Fruit fly (Drosophila melanogaster) whole organism, embryonic: ENCODE measurements around the gene CG33172.

ENCODE experiments used
- ATbp ChIP-seq: fragments of 200-800 bp; sonication (Bioruptor generic); optimal IDR thresholded peaks from 2 replicates; lab custom pipeline; 2017; ENCODE audit warnings: missing biosample characterization, mild to moderate bottlenecking, missing genetic modification characterization, missing genetic modification reagents
- Abd-B ChIP-seq: fragments of 200-800 bp; sonication (Bioruptor generic); optimal IDR thresholded peaks from 2 replicates; lab custom pipeline; 2018; ENCODE audit warnings: missing biosample characterization, mild to moderate bottlenecking, missing genetic modification characterization, moderate library complexity
- Ada2b ChIP-seq: fragments of 200-800 bp; sonication (Bioruptor generic); IDR thresholded peaks from 2 replicates; pipeline ENCODE4 v1.3.6; 2022; ENCODE audit warnings: missing biosample characterization, missing genetic modification characterization
- Aef1 ChIP-seq: fragments of 200-800 bp; sonication (Bioruptor generic); IDR thresholded peaks from 3 replicates; pipeline ENCODE4 v1.3.6; 2022; ENCODE audit warnings: missing biosample characterization, missing genetic modification characterization
- CG10321 ChIP-seq: fragments of 200-800 bp; sonication (Bioruptor generic); IDR thresholded peaks from 2 replicates; pipeline ENCODE4 v1.3.6; 2022; ENCODE audit warnings: missing biosample characterization, missing genetic modification characterization
- CG10431 ChIP-seq: fragments of 200-800 bp; sonication (Bioruptor generic); optimal IDR thresholded peaks from 3 replicates; lab custom pipeline; 2018; ENCODE audit warnings: missing biosample characterization, mild to moderate bottlenecking, missing genetic modification characterization
- CG10654 ChIP-seq: fragments of 200-800 bp; sonication (Bioruptor generic); optimal IDR thresholded peaks from 2 replicates; lab custom pipeline; 2016; ENCODE audit warnings: missing biosample characterization, missing genetic modification characterization
- CG12391 ChIP-seq: fragments of 200-800 bp; sonication (Bioruptor generic); optimal IDR thresholded peaks from 3 replicates; lab custom pipeline; 2018; ENCODE audit warnings: missing biosample characterization, mild to moderate bottlenecking, missing genetic modification characterization, moderate library complexity
- CG14014 ChIP-seq: fragments of 200-800 bp; sonication (Bioruptor generic); IDR thresholded peaks from 2 replicates; pipeline ENCODE4 v1.3.6; 2022; ENCODE audit warnings: missing biosample characterization, missing genetic modification characterization
- CG14965 ChIP-seq: fragments of 200-800 bp; sonication (Bioruptor generic); optimal IDR thresholded peaks from 2 replicates; lab custom pipeline; 2016; ENCODE audit warnings: missing biosample characterization, missing genetic modification characterization, borderline replicate concordance
- CG15514 ChIP-seq: fragments of 200-800 bp; sonication (Bioruptor generic); optimal IDR thresholded peaks from 3 replicates; lab custom pipeline; 2017; ENCODE audit warnings: missing biosample characterization, missing genetic modification characterization, mild to moderate bottlenecking, moderate library complexity, missing genetic modification reagents
- CG16779 ChIP-seq: fragments of 200-800 bp; sonication (Bioruptor generic); IDR thresholded peaks from 2 replicates; pipeline ENCODE4 v1.3.6; 2022; ENCODE audit warnings: missing biosample characterization, missing genetic modification characterization
- CG17361 ChIP-seq: fragments of 200-800 bp; sonication (Bioruptor generic); IDR thresholded peaks from 3 replicates; pipeline ENCODE4 v1.3.6; 2022; ENCODE audit warnings: missing biosample characterization, missing genetic modification characterization
- CG17829 ChIP-seq: fragments of 200-800 bp; optimal IDR thresholded peaks from 2 replicates; lab custom pipeline; 2019; ENCODE audit warnings: missing biosample characterization, mild to moderate bottlenecking, missing genetic modification characterization, moderate library complexity
- CG18476 ChIP-seq: fragments of 200-800 bp; sonication (Bioruptor generic); optimal IDR thresholded peaks from 2 replicates; lab custom pipeline; 2016; ENCODE audit warnings: missing biosample characterization, mild to moderate bottlenecking, missing genetic modification characterization
- CG2116 ChIP-seq: fragments of 200-800 bp; sonication (Bioruptor generic); optimal IDR thresholded peaks from 3 replicates; lab custom pipeline; 2018; ENCODE audit warnings: missing biosample characterization, mild to moderate bottlenecking, missing genetic modification characterization
- CG2129 ChIP-seq: fragments of 200-800 bp; sonication (Bioruptor generic); IDR thresholded peaks from 2 replicates; pipeline ENCODE4 v1.3.6; 2022; ENCODE audit warnings: missing biosample characterization, missing genetic modification characterization; ENCODE audit not compliant: partially characterized antibody
- CG2202 ChIP-seq: fragments of 200-800 bp; sonication (Bioruptor generic); optimal IDR thresholded peaks from 2 replicates; lab custom pipeline; 2018; ENCODE audit warnings: missing biosample characterization, mild to moderate bottlenecking, missing genetic modification characterization
- CG4730 ChIP-seq: fragments of 200-800 bp; sonication (Bioruptor generic); IDR thresholded peaks from 2 replicates; pipeline ENCODE4 v1.3.6; 2022; ENCODE audit warnings: missing biosample characterization, missing genetic modification characterization
- CG7987 ChIP-seq: fragments of 200-800 bp; sonication (Bioruptor generic); optimal IDR thresholded peaks from 2 replicates; lab custom pipeline; 2018; ENCODE audit warnings: missing biosample characterization, mild to moderate bottlenecking, missing genetic modification characterization, moderate library complexity
- CG9876 ChIP-seq: fragments of 200-800 bp; sonication (Bioruptor generic); optimal IDR thresholded peaks from 2 replicates; lab custom pipeline; 2016; ENCODE audit warnings: missing biosample characterization, missing genetic modification characterization
- CG9932 ChIP-seq: fragments of 200-800 bp; sonication (Bioruptor generic); IDR thresholded peaks from 2 replicates; pipeline ENCODE4 v1.3.6; 2022; ENCODE audit warnings: missing biosample characterization, missing genetic modification characterization
- CrebB ChIP-seq: fragments of 200-800 bp; sonication (Bioruptor generic); optimal IDR thresholded peaks from 3 replicates; lab custom pipeline; 2018; ENCODE audit warnings: missing biosample characterization, mild to moderate bottlenecking, missing genetic modification characterization
- Dek ChIP-seq: fragments of 200-800 bp; sonication (Bioruptor generic); optimal IDR thresholded peaks from 3 replicates; lab custom pipeline; 2019; ENCODE audit warnings: missing biosample characterization, mild to moderate bottlenecking, missing genetic modification characterization, moderate library complexity
- HHEX ChIP-seq: fragments of 200-800 bp; sonication (Bioruptor generic); optimal IDR thresholded peaks from 3 replicates; lab custom pipeline; 2017; ENCODE audit warnings: missing biosample characterization, mild to moderate bottlenecking, missing genetic modification characterization, missing genetic modification reagents
- Hr39 ChIP-seq: fragments of >200 bp; optimal IDR thresholded peaks from 2 replicates; lab custom pipeline; 2017
- Hsf ChIP-seq: fragments of 200-800 bp; sonication (Bioruptor generic); optimal IDR thresholded peaks from 3 replicates; lab custom pipeline; 2016; ENCODE audit warnings: missing biosample characterization, missing genetic modification characterization
- MTF-1 ChIP-seq: fragments of 200-800 bp; sonication (Bioruptor generic); optimal IDR thresholded peaks from 2 replicates; lab custom pipeline; 2018; ENCODE audit warnings: missing biosample characterization, mild to moderate bottlenecking, missing genetic modification characterization, borderline replicate concordance
- NC2α ChIP-seq: fragments of 200-800 bp; sonication (Bioruptor generic); optimal IDR thresholded peaks from 2 replicates; lab custom pipeline; 2016; ENCODE audit warnings: missing biosample characterization, missing genetic modification characterization
- Sox102F ChIP-seq: fragments of 200-800 bp; sonication (Bioruptor generic); optimal IDR thresholded peaks from 2 replicates; lab custom pipeline; 2018; ENCODE audit warnings: missing biosample characterization, mild to moderate bottlenecking, missing genetic modification characterization, moderate library complexity
- Taf1 ChIP-seq: fragments of 200-800 bp; sonication (Bioruptor generic); IDR thresholded peaks from 2 replicates; pipeline ENCODE4 v1.3.6; 2022; ENCODE audit warnings: missing biosample characterization, missing genetic modification characterization
- ci ChIP-seq: fragments of 200-800 bp; sonication (Bioruptor generic); IDR thresholded peaks from 3 replicates; pipeline ENCODE4 v1.3.6; 2022; ENCODE audit warnings: missing biosample characterization, missing genetic modification characterization
- dmrt99B ChIP-seq: fragments of 200-800 bp; sonication (Bioruptor generic); optimal IDR thresholded peaks from 2 replicates; lab custom pipeline; 2018; ENCODE audit warnings: missing biosample characterization, mild to moderate bottlenecking, missing genetic modification characterization, moderate library complexity
- dpn ChIP-seq, 2 experiments: fragments of 200-800 bp; sonication (Bioruptor generic); optimal IDR thresholded peaks; 3 replicates each; lab custom pipeline; 2016; ENCODE audit warnings: missing biosample characterization in 2 of 2, missing genetic modification characterization in 2 of 2
- en ChIP-seq: fragments of 200-800 bp; sonication (Bioruptor generic); optimal IDR thresholded peaks from 2 replicates; lab custom pipeline; 2016; ENCODE audit warnings: missing biosample characterization, missing genetic modification characterization
- fu2 ChIP-seq: fragments of 200-800 bp; sonication (Bioruptor generic); optimal IDR thresholded peaks from 2 replicates; lab custom pipeline; 2016; ENCODE audit warnings: missing biosample characterization, missing genetic modification characterization
- gcm ChIP-seq: fragments of 200-800 bp; sonication (Bioruptor generic); optimal IDR thresholded peaks from 2 replicates; lab custom pipeline; 2019; ENCODE audit warnings: missing biosample characterization, mild to moderate bottlenecking, missing genetic modification characterization, moderate library complexity
- inv ChIP-seq: fragments of 200-800 bp; sonication (Bioruptor generic); IDR thresholded peaks from 2 replicates; pipeline ENCODE4 v1.3.6; 2022; ENCODE audit warnings: missing biosample characterization, missing genetic modification characterization; ENCODE audit not compliant: partially characterized antibody
- jigr1 ChIP-seq: fragments of 200-800 bp; sonication (Bioruptor generic); IDR thresholded peaks from 3 replicates; pipeline ENCODE4 v1.3.6; 2022; ENCODE audit warnings: missing biosample characterization, missing genetic modification characterization
- jumu ChIP-seq: fragments of 200-800 bp; sonication (Bioruptor generic); optimal IDR thresholded peaks from 3 replicates; lab custom pipeline; 2016; ENCODE audit warnings: missing biosample characterization, missing genetic modification characterization
- kah ChIP-seq: fragments of 200-800 bp; sonication (Bioruptor generic); optimal IDR thresholded peaks from 2 replicates; lab custom pipeline; 2018; ENCODE audit warnings: missing biosample characterization, mild to moderate bottlenecking, missing genetic modification characterization
- lab ChIP-seq: fragments of 200-800 bp; sonication (Bioruptor generic); optimal IDR thresholded peaks from 3 replicates; lab custom pipeline; 2017; ENCODE audit warnings: missing biosample characterization, missing genetic modification characterization, mild to moderate bottlenecking, moderate library complexity, missing genetic modification reagents
- maf-S ChIP-seq: fragments of 200-800 bp; sonication (Bioruptor generic); optimal IDR thresholded peaks from 2 replicates; lab custom pipeline; 2016; ENCODE audit warnings: missing biosample characterization, missing genetic modification characterization
- mam ChIP-seq: fragments of 200-800 bp; sonication (Bioruptor generic); optimal IDR thresholded peaks from 3 replicates; lab custom pipeline; 2016; ENCODE audit warnings: missing biosample characterization, missing genetic modification characterization
- odd ChIP-seq: fragments of 200-800 bp; sonication (Bioruptor generic); optimal IDR thresholded peaks from 2 replicates; lab custom pipeline; 2017; ENCODE audit warnings: missing biosample characterization, mild to moderate bottlenecking, missing genetic modification characterization
- pum ChIP-seq: fragments of 200-800 bp; sonication (Bioruptor generic); optimal IDR thresholded peaks from 2 replicates; lab custom pipeline; 2016; ENCODE audit warnings: missing biosample characterization, missing genetic modification characterization
- sens ChIP-seq: fragments of 200-800 bp; sonication (Bioruptor generic); peaks from one replicate; lab custom pipeline; 2016; ENCODE audit warnings: missing biosample characterization, missing genetic modification characterization
- ttk ChIP-seq: fragments of 200-800 bp; sonication (Bioruptor generic); IDR thresholded peaks from 2 replicates; pipeline ENCODE4 v2.1.2; 2022; ENCODE audit warnings: missing biosample characterization, missing genetic modification characterization
- twi ChIP-seq: fragments of 200-800 bp; optimal IDR thresholded peaks from 2 replicates; lab custom pipeline; 2019; ENCODE audit warnings: missing biosample characterization, mild to moderate bottlenecking, missing genetic modification characterization, moderate library complexity
- zf30C ChIP-seq: fragments of 200-800 bp; sonication (Bioruptor generic); optimal IDR thresholded peaks from 3 replicates; lab custom pipeline; 2018; ENCODE audit warnings: missing biosample characterization, mild to moderate bottlenecking, missing genetic modification characterization
- zfh1 ChIP-seq: fragments of 200-800 bp; sonication (Bioruptor generic); IDR thresholded peaks from 3 replicates; pipeline ENCODE4 v1.3.6; 2022; ENCODE audit warnings: missing biosample characterization, missing genetic modification characterization

CG33172 gene

DNA sequence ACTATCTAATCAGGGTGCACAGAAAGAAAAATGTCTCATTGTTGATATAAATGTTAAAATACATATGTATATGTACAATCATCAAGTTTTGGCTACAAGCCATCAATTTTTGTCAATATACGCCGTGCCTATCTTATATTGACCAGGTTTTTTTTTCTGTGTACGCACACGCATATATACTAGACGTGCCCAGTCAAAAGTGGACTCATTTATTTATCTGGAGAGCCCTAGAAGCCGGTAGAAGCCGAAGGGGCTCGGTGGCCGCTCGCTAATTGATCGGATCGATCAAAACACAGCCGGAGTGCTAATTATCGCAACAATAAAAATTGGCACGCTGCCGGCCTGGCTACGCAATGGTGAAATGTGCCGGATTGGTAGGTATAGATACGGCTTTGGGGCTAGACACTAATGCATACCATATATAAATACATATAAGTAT lies 29.2 kb upstream of the CG33172 start (continued):
- TF ChIP-seq CG14014 (GFP tag; lab: Robert Waterston, UW) (peak; percentile 80), CG4730 (GFP tag; lab: Robert Waterston, UW) (peak; percentile 53; the same call in 1 of the 2 replicates), Sox102F (GFP tag; lab: Kevin White, UChicago) (no peak), MTF-1 (peak; percentile 7), zf30C (GFP tag; lab: Kevin White, UChicago) (peak; percentile 90), NC2α (GFP tag; lab: Kevin White, UChicago) (no peak), CG7987 (GFP tag; lab: Kevin White, UChicago) (peak; percentile 67), odd (GFP tag; lab: Kevin White, UChicago) (peak; percentile 62), ci (peak; percentile 85), ttk (GFP tag; lab: Robert Waterston, UW) (peak; percentile 55), CG2116 (GFP tag; lab: Kevin White, UChicago) (peak; percentile 26), CG12391 (peak; percentile 69), en (GFP tag; lab: Kevin White, UChicago) (no peak), jumu (GFP tag; lab: Kevin White, UChicago) (peak; percentile 44), jigr1 (GFP tag; lab: Robert Waterston, UW) (no peak), twi (tag; lab: Kevin White, UChicago) (no peak), Hsf (peak; percentile 67), CG17829 (tag; lab: Kevin White, UChicago) (peak; percentile 30), CG18476 (GFP tag; lab: Kevin White, UChicago) (no peak), HHEX (GFP tag; lab: Kevin White, UChicago) (peak; percentile 80), CG2202 (tag; lab: Kevin White, UChicago) (no peak), Ada2b (GFP tag; lab: Robert Waterston, UW) (peak; percentile 75), mam (GFP tag; lab: Kevin White, UChicago) (peak; percentile 69), ATbp (GFP tag; lab: Kevin White, UChicago) (peak; percentile 64), dmrt99B (tag; lab: Kevin White, UChicago) (peak; percentile 71), zfh1 (GFP tag; lab: Robert Waterston, UW) (peak; percentile 73; the same call in 2 of the 3 replicates), pum (GFP tag; lab: Kevin White, UChicago) (peak; percentile 35), Hr39 (lab: Kevin White, UChicago) (no peak), CG14965 (GFP tag; lab: Kevin White, UChicago) (no peak), CG2129 (GFP tag; lab: Robert Waterston, UW) (no peak), CG9932 (GFP tag; lab: Robert Waterston, UW) (peak; percentile 87), CG10654 (GFP tag; lab: Kevin White, UChicago) (peak; percentile 31), CrebB (tag; lab: Kevin White, UChicago) (peak; percentile 50), fu2 (GFP tag; lab: Kevin White, UChicago) (peak; percentile 37), CG16779 (GFP tag; lab: Robert Waterston, UW) (peak; percentile 78; the same call in 1 of the 2 replicates), CG9876 (GFP tag; lab: Kevin White, UChicago) (no peak), inv (GFP tag; lab: Robert Waterston, UW) (no peak), kah (peak; percentile 23), gcm (GFP tag; lab: Kevin White, UChicago) (peak; percentile 45), Abd-B (GFP tag; lab: Kevin White, UChicago) (peak; percentile 12), CG10321 (GFP tag; lab: Robert Waterston, UW) (0 out of 2 replicates have a peak, but pooled peaks have one; percentile 29), lab (GFP tag; lab: Kevin White, UChicago) (peak; percentile 90), sens (GFP tag; lab: Kevin White, UChicago) (peak; percentile 91), dpn (GFP tag; optimal IDR thresholded peaks at IDR 0.05; lab: Kevin White, UChicago) (peak; percentile 54 to 65), CG15514 (GFP tag; lab: Kevin White, UChicago) (peak; percentile 79), CG17361 (GFP tag; lab: Robert Waterston, UW) (peak; percentile 59), CG10431 (GFP tag; lab: Kevin White, UChicago) (no peak), Taf1 (peak; percentile 69), Dek (tag; lab: Kevin White, UChicago) (peak; percentile 80), maf-S (GFP tag; lab: Kevin White, UChicago) (peak; percentile 44), Aef1 (GFP tag; lab: Robert Waterston, UW) (peak; percentile 73)
